Worm (Caenorhabditis elegans) whole organism, L2 larva: ENCODE results near the gene F26F12.3.

Experiments used
- C34F6.9 ChIP-seq: fragments of 150-350 bp; optimal IDR thresholded peaks from 2 replicates; lab custom pipeline; 2014; ENCODE audit warnings: missing biosample characterization, missing genetic modification characterization
- F13H6.1 ChIP-seq: sonication (generic microtip); optimal IDR thresholded peaks from 2 replicates; lab custom pipeline; 2016; ENCODE audit warnings: missing genetic modification characterization, missing compliant biosample characterization
- R02D3.7 ChIP-seq: fragments of 150-350 bp; optimal IDR thresholded peaks from 2 replicates; lab custom pipeline; 2014; ENCODE audit warnings: missing biosample characterization, missing genetic modification characterization
- Y55F3AM.14 ChIP-seq: fragments of 200-800 bp; sonication (Bioruptor generic); optimal IDR thresholded peaks from 2 replicates; lab custom pipeline; 2018; ENCODE audit warnings: mild to moderate bottlenecking, missing genetic modification characterization, missing compliant biosample characterization
- ZK546.5 ChIP-seq: sonication (generic microtip); optimal IDR thresholded peaks from 2 replicates; lab custom pipeline; 2017; ENCODE audit warnings: missing biosample characterization, missing genetic modification characterization
- alr-1 ChIP-seq: fragments of 150-350 bp; optimal IDR thresholded peaks from 2 replicates; lab custom pipeline; 2014; ENCODE audit warnings: missing biosample characterization, missing genetic modification characterization
- aly-2 ChIP-seq: fragments of 150-350 bp; optimal IDR thresholded peaks from 2 replicates; lab custom pipeline; 2014; ENCODE audit warnings: missing biosample characterization, missing genetic modification characterization
- ama-1 ChIP-seq: fragments of 150-350 bp; optimal IDR thresholded peaks from 2 replicates; lab custom pipeline; 2018; ENCODE audit warnings: inconsistent platforms
- blmp-1 ChIP-seq: sonication (generic microtip); optimal IDR thresholded peaks from 2 replicates; lab custom pipeline; 2017; ENCODE audit warnings: missing genetic modification characterization, mild to moderate bottlenecking, missing compliant biosample characterization, antibody characterized with exemption, moderate library complexity; ENCODE audit not compliant: insufficient read depth
- ceh-16 ChIP-seq: fragments of 150-350 bp; optimal IDR thresholded peaks from 2 replicates; lab custom pipeline; 2014; ENCODE audit warnings: missing biosample characterization, missing genetic modification characterization
- ceh-82 ChIP-seq: fragments of 150-350 bp; optimal IDR thresholded peaks from 2 replicates; lab custom pipeline; 2014; ENCODE audit warnings: missing biosample characterization, missing genetic modification characterization
- crh-2 ChIP-seq: sonication (generic microtip); optimal IDR thresholded peaks from 2 replicates; lab custom pipeline; 2017; ENCODE audit warnings: missing biosample characterization, missing genetic modification characterization
- dmd-4 ChIP-seq: sonication (generic microtip); optimal IDR thresholded peaks from 2 replicates; lab custom pipeline; 2017; ENCODE audit warnings: missing biosample characterization, missing genetic modification characterization
- egl-27 ChIP-seq: sonication (generic microtip); optimal IDR thresholded peaks from 3 replicates; lab custom pipeline; 2017; ENCODE audit warnings: missing biosample characterization, missing genetic modification reagents, missing genetic modification characterization
- elt-1 ChIP-seq: fragments of 150-350 bp; optimal IDR thresholded peaks from 2 replicates; lab custom pipeline; 2014; ENCODE audit warnings: missing biosample characterization, missing genetic modification characterization
- elt-3 ChIP-seq: sonication (generic microtip); optimal IDR thresholded peaks from 2 replicates; lab custom pipeline; 2017; ENCODE audit warnings: missing biosample characterization, missing genetic modification characterization
- fos-1 ChIP-seq: fragments of 150-350 bp; optimal IDR thresholded peaks from 2 replicates; lab custom pipeline; 2014; ENCODE audit warnings: missing biosample characterization, missing genetic modification characterization
- gmeb-1 ChIP-seq: fragments of 150-350 bp; optimal IDR thresholded peaks from 2 replicates; lab custom pipeline; 2014; ENCODE audit warnings: missing biosample characterization, missing genetic modification characterization
- lin-11 ChIP-seq: fragments of 150-350 bp; sonication (generic microtip); optimal IDR thresholded peaks from 2 replicates; lab custom pipeline; 2014; ENCODE audit warnings: missing biosample characterization, missing genetic modification characterization, inconsistent platforms, mixed read lengths
- lin-13 ChIP-seq: fragments of 150-350 bp; optimal IDR thresholded peaks from 2 replicates; lab custom pipeline; 2014; ENCODE audit warnings: missing biosample characterization, missing genetic modification reagents, missing genetic modification characterization
- lin-39 ChIP-seq: fragments of 150-350 bp; optimal IDR thresholded peaks from 2 replicates; lab custom pipeline; 2014; ENCODE audit warnings: missing biosample characterization, missing genetic modification reagents, missing genetic modification characterization
- lsy-2 ChIP-seq, 2 experiments: fragments of 150-350 bp in 1 of 2; sonication (generic microtip) in 1 of 2; optimal IDR thresholded peaks; 2 replicates each; lab custom pipeline; 2014 to 2017; ENCODE audit warnings: missing biosample characterization in 2 of 2, missing genetic modification characterization in 2 of 2
- mab-5 ChIP-seq: fragments of 150-350 bp; optimal IDR thresholded peaks from 2 replicates; lab custom pipeline; 2014; ENCODE audit warnings: missing biosample characterization, missing genetic modification characterization
- mbf-1 ChIP-seq: sonication (generic microtip); optimal IDR thresholded peaks from 2 replicates; lab custom pipeline; 2017; ENCODE audit warnings: missing biosample characterization, missing genetic modification characterization
- mdl-1 ChIP-seq, 2 experiments: fragments of 150-350 bp in 1 of 2; sonication (generic microtip) in 1 of 2; optimal IDR thresholded peaks; 2 replicates each; lab custom pipeline; 2017; ENCODE audit warnings: missing biosample characterization in 2 of 2, missing genetic modification characterization in 2 of 2
- nhr-10 ChIP-seq: sonication (generic microtip); optimal IDR thresholded peaks from 2 replicates; lab custom pipeline; 2017; ENCODE audit warnings: missing biosample characterization, missing genetic modification characterization
- nhr-11 ChIP-seq: fragments of 150-350 bp; optimal IDR thresholded peaks from 2 replicates; lab custom pipeline; 2014; ENCODE audit warnings: missing biosample characterization, missing genetic modification characterization
- nhr-12 ChIP-seq: fragments of 150-350 bp; optimal IDR thresholded peaks from 2 replicates; lab custom pipeline; 2014; ENCODE audit warnings: missing biosample characterization, missing genetic modification characterization
- nhr-129 ChIP-seq: fragments of 150-350 bp; optimal IDR thresholded peaks from 2 replicates; lab custom pipeline; 2014; ENCODE audit warnings: missing biosample characterization, missing genetic modification characterization
- nhr-21 ChIP-seq: fragments of 150-350 bp; optimal IDR thresholded peaks from 2 replicates; lab custom pipeline; 2014; ENCODE audit warnings: missing biosample characterization, missing genetic modification characterization
- nhr-23 ChIP-seq: fragments of 150-350 bp; optimal IDR thresholded peaks from 2 replicates; lab custom pipeline; 2014; ENCODE audit warnings: missing biosample characterization, missing genetic modification reagents, missing genetic modification characterization
- nhr-237 ChIP-seq: fragments of 150-350 bp; optimal IDR thresholded peaks from 2 replicates; lab custom pipeline; 2014; ENCODE audit warnings: missing biosample characterization, missing genetic modification characterization
- nhr-25 ChIP-seq: fragments of 150-350 bp; sonication (generic microtip); optimal IDR thresholded peaks from 3 replicates; lab custom pipeline; 2014; ENCODE audit warnings: missing biosample characterization, missing genetic modification characterization
- nhr-6 ChIP-seq: fragments of 150-350 bp; optimal IDR thresholded peaks from 2 replicates; lab custom pipeline; 2014; ENCODE audit warnings: missing biosample characterization, missing genetic modification characterization
- nhr-77 ChIP-seq: fragments of 150-350 bp; optimal IDR thresholded peaks from 2 replicates; lab custom pipeline; 2014; ENCODE audit warnings: missing biosample characterization, missing genetic modification characterization
- peb-1 ChIP-seq: fragments of 150-350 bp; optimal IDR thresholded peaks from 2 replicates; lab custom pipeline; 2014; ENCODE audit warnings: missing biosample characterization, missing genetic modification characterization
- sem-4 ChIP-seq: fragments of 150-350 bp; optimal IDR thresholded peaks from 2 replicates; lab custom pipeline; 2014; ENCODE audit warnings: missing biosample characterization, missing genetic modification reagents, missing genetic modification characterization
- skn-1 ChIP-seq: sonication (generic microtip); optimal IDR thresholded peaks from 2 replicates; lab custom pipeline; 2017; ENCODE audit warnings: missing biosample characterization, missing genetic modification characterization
- sma-3 ChIP-seq: sonication (generic microtip); optimal IDR thresholded peaks from 2 replicates; lab custom pipeline; 2016; ENCODE audit warnings: missing genetic modification reagents, missing genetic modification characterization, missing compliant biosample characterization
- sma-9 ChIP-seq, 2 experiments: fragments of 150-350 bp in 1 of 2; sonication (generic microtip) in 1 of 2; optimal IDR thresholded peaks; 2 replicates each; lab custom pipeline; 2014 to 2016; ENCODE audit warnings: missing genetic modification characterization in 2 of 2, mild to moderate bottlenecking in 1 of 2, missing biosample characterization in 1 of 2, missing compliant biosample characterization in 1 of 2, missing genetic modification reagents in 1 of 2, moderate library complexity in 1 of 2
- snpc-4 ChIP-seq: fragments of 150-350 bp; optimal IDR thresholded peaks from 2 replicates; lab custom pipeline; 2014; ENCODE audit warnings: missing biosample characterization, missing genetic modification characterization
- unc-39 ChIP-seq: fragments of 150-350 bp; optimal IDR thresholded peaks from 2 replicates; lab custom pipeline; 2014; ENCODE audit warnings: missing biosample characterization, missing genetic modification characterization
- unc-55 ChIP-seq: fragments of 150-350 bp; sonication (generic microtip); optimal IDR thresholded peaks from 3 replicates; lab custom pipeline; 2014; ENCODE audit warnings: missing biosample characterization, missing genetic modification reagents, missing genetic modification characterization
- unc-62 ChIP-seq: fragments of 150-350 bp; optimal IDR thresholded peaks from 2 replicates; lab custom pipeline; 2014; ENCODE audit warnings: missing biosample characterization, missing genetic modification reagents, missing genetic modification characterization
- zag-1 ChIP-seq: fragments of 150-350 bp; optimal IDR thresholded peaks from 2 replicates; lab custom pipeline; 2014; ENCODE audit warnings: missing biosample characterization, missing genetic modification characterization
- ztf-1 ChIP-seq: fragments of 200-800 bp; sonication (Bioruptor generic); conservative IDR thresholded peaks from 2 replicates; pipeline ENCODE4 v1.3.6; 2022; ENCODE audit warnings: missing genetic modification characterization, missing compliant biosample characterization
- ztf-11 ChIP-seq: sonication (generic microtip); optimal IDR thresholded peaks from 2 replicates; lab custom pipeline; 2017; ENCODE audit warnings: missing biosample characterization, missing genetic modification characterization
- ztf-4 ChIP-seq: fragments of 150-350 bp; optimal IDR thresholded peaks from 2 replicates; lab custom pipeline; 2014; ENCODE audit warnings: missing biosample characterization, missing genetic modification characterization

Gene F26F12.3

ce11 chrV:5825478-5825877 is 20.0 kb downstream of the F26F12.3 start:
- TF ChIP-seq gmeb-1 (tag; lab: Kevin White, UChicago) (no peak), blmp-1 (tag; lab: Kevin White, UChicago) (no peak), dmd-4 (tag; lab: Kevin White, UChicago) (no peak), fos-1 (tag; lab: Kevin White, UChicago) (no peak), ceh-82 (tag; lab: Kevin White, UChicago) (no peak), nhr-25 (tag; lab: Kevin White, UChicago) (no peak), alr-1 (tag; lab: Kevin White, UChicago) (no peak), ZK546.5 (tag; lab: Kevin White, UChicago) (no peak), R02D3.7 (tag; lab: Kevin White, UChicago) (no peak), nhr-10 (no peak), mdl-1 (tag; optimal IDR thresholded peaks at IDR 0.05; lab: Kevin White, UChicago) (no peak), sma-3 (GFP tag; lab: Kevin White, UChicago) (no peak), elt-3 (tag; lab: Kevin White, UChicago) (no peak), C34F6.9 (tag; lab: Kevin White, UChicago) (no peak), mab-5 (no peak), lin-11 (tag; lab: Kevin White, UChicago) (no peak)
- TF ChIP-seq, all 48 proteins: peak for 0

- TF ChIP-seq nhr-23 (tag; lab: Kevin White, UChicago) (no peak), lin-13 (GFP tag; lab: Kevin White, UChicago) (no peak), F13H6.1 (no peak), fos-1 (tag; lab: Kevin White, UChicago) (peak; percentile 91), snpc-4 (tag; lab: Kevin White, UChicago) (no peak), mab-5 (no peak), elt-1 (no peak), ztf-11 (tag; lab: Kevin White, UChicago) (no peak), nhr-21 (tag; lab: Kevin White, UChicago) (peak; percentile 90), elt-3 (tag; lab: Kevin White, UChicago) (no peak), C34F6.9 (tag; lab: Kevin White, UChicago) (no peak), nhr-237 (tag; lab: Kevin White, UChicago) (no peak), aly-2 (tag; lab: Kevin White, UChicago) (no peak), alr-1 (tag; lab: Kevin White, UChicago) (no peak), nhr-6 (no peak), zag-1 (tag; lab: Kevin White, UChicago) (no peak), R02D3.7 (tag; lab: Kevin White, UChicago) (no peak), mdl-1 (tag; optimal IDR thresholded peaks at IDR 0.05; lab: Kevin White, UChicago) (peak; percentile 31 to 49), ZK546.5 (tag; lab: Kevin White, UChicago) (no peak), nhr-77 (tag; lab: Kevin White, UChicago) (no peak), egl-27 (tag; lab: Kevin White, UChicago) (peak; percentile 77), gmeb-1 (tag; lab: Kevin White, UChicago) (peak; percentile 12), sma-3 (GFP tag; lab: Kevin White, UChicago) (peak; percentile 90), sem-4 (tag; lab: Kevin White, UChicago) (no peak), nhr-129 (tag; lab: Kevin White, UChicago) (peak; percentile 10), sma-9 (GFP tag; optimal IDR thresholded peaks at IDR 0.05; lab: Kevin White, UChicago) (peak; percentile 92), sma-9 (tag; optimal IDR thresholded peaks at IDR 0.05; lab: Kevin White, UChicago) (no peak), ztf-1 (GFP tag; lab: Robert Waterston, UW) (no peak), skn-1 (tag; lab: Kevin White, UChicago) (no peak), mbf-1 (tag; lab: Kevin White, UChicago) (no peak), unc-39 (no peak), ztf-4 (tag; lab: Kevin White, UChicago) (no peak), unc-55 (GFP tag; lab: Kevin White, UChicago) (no peak), ama-1 (lab: Kevin White, UChicago) (no peak), Y55F3AM.14 (no peak), nhr-11 (tag; lab: Kevin White, UChicago) (no peak), dmd-4 (tag; lab: Kevin White, UChicago) (no peak), peb-1 (no peak), ceh-82 (tag; lab: Kevin White, UChicago) (no peak), crh-2 (peak; percentile 55), blmp-1 (tag; lab: Kevin White, UChicago) (peak; percentile 91), lin-11 (tag; lab: Kevin White, UChicago) (no peak), nhr-10 (no peak), nhr-25 (tag; lab: Kevin White, UChicago) (peak; percentile 79), unc-62 (no peak), lin-39 (tag; lab: Kevin White, UChicago) (no peak), lsy-2 (tag; optimal IDR thresholded peaks at IDR 0.05; lab: Kevin White, UChicago) (peak in 1 of 2 experiments; percentile 52), nhr-12 (tag; lab: Kevin White, UChicago) (no peak), ceh-16 (tag; lab: Kevin White, UChicago) (no peak)
These were observed 22.6 kb downstream of the F26F12.3 start for ce11 chrV:5822968-5823367.
